Worm (Caenorhabditis elegans) whole organism, early embryonic: ENCODE measurements around the gene mdl-1.

ENCODE experiments used
- B0310.2 ChIP-seq: sonication (generic microtip); optimal IDR thresholded peaks from 2 replicates; lab custom pipeline; 2016; ENCODE audit warnings: mild to moderate bottlenecking, missing genetic modification characterization, missing compliant biosample characterization
- F13C5.2 ChIP-seq: sonication (generic microtip); optimal IDR thresholded peaks from 2 replicates; lab custom pipeline; 2017; ENCODE audit warnings: mild to moderate bottlenecking, missing genetic modification characterization, inconsistent platforms, missing compliant biosample characterization
- aly-1 ChIP-seq: sonication (generic microtip); optimal IDR thresholded peaks from 2 replicates; lab custom pipeline; 2016; ENCODE audit warnings: missing genetic modification characterization, missing compliant biosample characterization
- ama-1 ChIP-seq: fragments of 150-350 bp; optimal IDR thresholded peaks from 2 replicates; lab custom pipeline; 2014
- ceh-13 ChIP-seq: fragments of 200-800 bp; sonication (Bioruptor generic); optimal IDR thresholded peaks from 2 replicates; lab custom pipeline; 2018; ENCODE audit warnings: mild to moderate bottlenecking, missing genetic modification characterization, missing compliant biosample characterization
- ceh-36 ChIP-seq: sonication (generic microtip); optimal IDR thresholded peaks from 2 replicates; lab custom pipeline; 2016; ENCODE audit warnings: missing genetic modification characterization, inconsistent platforms, missing compliant biosample characterization
- ets-7 ChIP-seq: sonication (generic microtip); optimal IDR thresholded peaks from 2 replicates; lab custom pipeline; 2016; ENCODE audit warnings: missing genotype, missing genetic modification characterization, missing compliant biosample characterization
- flt-1 ChIP-seq: fragments of 200-800 bp; sonication (Bioruptor generic); IDR thresholded peaks from 2 replicates; pipeline ENCODE4 v1.3.6; 2022; ENCODE audit warnings: missing genetic modification characterization, missing compliant biosample characterization
- hmbx-1 ChIP-seq: sonication (generic microtip); optimal IDR thresholded peaks from 2 replicates; lab custom pipeline; 2016; ENCODE audit warnings: mild to moderate bottlenecking, missing genetic modification characterization, missing compliant biosample characterization
- hmg-4 ChIP-seq: fragments of 200-800 bp; sonication (Bioruptor generic); optimal IDR thresholded peaks from 2 replicates; lab custom pipeline; 2018; ENCODE audit warnings: mild to moderate bottlenecking, missing genetic modification characterization, missing compliant biosample characterization
- hnd-1 ChIP-seq: sonication (generic microtip); optimal IDR thresholded peaks from 2 replicates; lab custom pipeline; 2016; ENCODE audit warnings: missing genetic modification characterization, missing compliant biosample characterization
- pes-1 ChIP-seq: fragments of 200-800 bp; sonication (Bioruptor generic); IDR thresholded peaks from 2 replicates; pipeline ENCODE4 v1.3.6; 2022; ENCODE audit warnings: missing genetic modification reagents, missing genetic modification characterization, missing compliant biosample characterization
- scrt-1 ChIP-seq: fragments of 200-800 bp; sonication (Bioruptor generic); IDR thresholded peaks from 2 replicates; pipeline ENCODE4 v1.3.6; 2022; ENCODE audit warnings: missing genetic modification characterization, missing compliant biosample characterization
- sea-1 ChIP-seq: fragments of 200-800 bp; sonication (Bioruptor generic); conservative IDR thresholded peaks from 2 replicates; pipeline ENCODE4 v1.3.6; 2022; ENCODE audit warnings: missing genetic modification characterization, missing compliant biosample characterization
- tbx-11 ChIP-seq: fragments of 200-800 bp; sonication (Bioruptor generic); IDR thresholded peaks from 2 replicates; pipeline ENCODE4 v1.3.6; 2022; ENCODE audit warnings: missing genetic modification characterization, missing compliant biosample characterization
- tbx-37 ChIP-seq: fragments of 200-800 bp; sonication (Bioruptor generic); conservative IDR thresholded peaks from 2 replicates; pipeline ENCODE4 v1.3.6; 2022; ENCODE audit warnings: missing genetic modification reagents, missing genetic modification characterization, missing compliant biosample characterization
- tra-4 ChIP-seq: sonication (generic microtip); optimal IDR thresholded peaks from 2 replicates; lab custom pipeline; 2017; ENCODE audit warnings: missing genetic modification characterization, missing compliant biosample characterization

mdl-1 gene

ce11 chrX:6746849-6747248 is 4.7 kb downstream of the mdl-1 start:
- no peak for TF ChIP-seq F13C5.2
- no peak for TF ChIP-seq tbx-11 (GFP tag; lab: Robert Waterston, UW)
- TF ChIP-seq hmbx-1, result no peak
- TF ChIP-seq tra-4 (tag; lab: Kevin White, UChicago), result no peak
- no peak for TF ChIP-seq pes-1 (GFP tag; lab: Robert Waterston, UW)
- no peak for TF ChIP-seq ceh-36 (tag; lab: Kevin White, UChicago)
- TF ChIP-seq aly-1 (tag; lab: Kevin White, UChicago), result no peak
- TF ChIP-seq flt-1 (GFP tag; lab: Robert Waterston, UW), result no peak
- no peak for TF ChIP-seq ama-1 (lab: Kevin White, UChicago)
- TF ChIP-seq tbx-37 (GFP tag; lab: Robert Waterston, UW), result no peak
- TF ChIP-seq hnd-1, result no peak
- TF ChIP-seq ceh-13, result no peak
- no peak for TF ChIP-seq hmg-4 (GFP tag; lab: Kevin White, UChicago)
- TF ChIP-seq scrt-1 (GFP tag; lab: Robert Waterston, UW), result no peak
- no peak for TF ChIP-seq B0310.2

- no peak for TF ChIP-seq tbx-37 (GFP tag; lab: Robert Waterston, UW)
- no peak for TF ChIP-seq ama-1 (lab: Kevin White, UChicago)
- TF ChIP-seq F13C5.2, result no peak
Measured at ce11 chrX:6747906-6748356, 5.8 kb downstream of the mdl-1 start.

ce11 chrX:6749124-6749822 is 7.1 kb downstream of the mdl-1 start:
- TF ChIP-seq sea-1 (GFP tag; lab: Robert Waterston, UW) (no peak), hnd-1 (no peak), ama-1 (lab: Kevin White, UChicago) (no peak), B0310.2 (no peak), tbx-37 (GFP tag; lab: Robert Waterston, UW) (no peak), scrt-1 (GFP tag; lab: Robert Waterston, UW) (no peak), ets-7 (tag; lab: Kevin White, UChicago) (no peak), ceh-36 (tag; lab: Kevin White, UChicago) (no peak), tra-4 (tag; lab: Kevin White, UChicago) (no peak), F13C5.2 (no peak), hmbx-1 (no peak), pes-1 (GFP tag; lab: Robert Waterston, UW) (no peak), hmg-4 (GFP tag; lab: Kevin White, UChicago) (no peak), flt-1 (GFP tag; lab: Robert Waterston, UW) (no peak), tbx-11 (GFP tag; lab: Robert Waterston, UW) (no peak), ceh-13 (no peak), aly-1 (tag; lab: Kevin White, UChicago) (no peak)

DNA sequence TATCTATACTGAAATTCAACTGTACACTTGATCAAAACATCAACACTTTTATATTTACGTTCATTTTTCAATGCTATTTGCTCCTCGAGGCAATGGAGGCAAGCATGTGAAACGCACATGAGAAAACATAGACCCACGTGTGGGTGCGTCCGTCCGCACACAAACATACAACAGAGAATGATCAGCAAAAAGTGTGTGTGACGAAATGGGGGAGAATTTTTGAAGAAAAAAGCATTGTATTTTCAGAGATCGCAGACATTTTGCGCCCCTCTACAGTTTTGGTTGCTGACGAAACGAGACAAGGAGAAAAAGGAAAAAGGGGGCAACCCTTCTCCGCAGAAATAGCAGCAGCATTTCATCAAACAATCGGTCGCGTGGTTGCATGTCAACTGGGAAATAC is 8.0 kb downstream of the mdl-1 start:
- TF ChIP-seq aly-1 (tag; lab: Kevin White, UChicago), result no peak
- TF ChIP-seq hmbx-1, result no peak
- TF ChIP-seq tbx-11 (GFP tag; lab: Robert Waterston, UW), result no peak
- no peak for TF ChIP-seq F13C5.2
- TF ChIP-seq ceh-36 (tag; lab: Kevin White, UChicago), result no peak
- TF ChIP-seq hnd-1, result no peak
- TF ChIP-seq scrt-1 (GFP tag; lab: Robert Waterston, UW), result no peak
- no peak for TF ChIP-seq ceh-13
- TF ChIP-seq tbx-37 (GFP tag; lab: Robert Waterston, UW), result no peak
- TF ChIP-seq pes-1 (GFP tag; lab: Robert Waterston, UW), result no peak
- no peak for TF ChIP-seq ama-1 (lab: Kevin White, UChicago)
- no peak for TF ChIP-seq sea-1 (GFP tag; lab: Robert Waterston, UW)
- TF ChIP-seq B0310.2, result no peak
- TF ChIP-seq ets-7 (tag; lab: Kevin White, UChicago), result no peak
- no peak for TF ChIP-seq tra-4 (tag; lab: Kevin White, UChicago)
- no peak for TF ChIP-seq hmg-4 (GFP tag; lab: Kevin White, UChicago)
- TF ChIP-seq flt-1 (GFP tag; lab: Robert Waterston, UW), result no peak

- TF ChIP-seq hnd-1, result no peak
- no peak for TF ChIP-seq aly-1 (tag; lab: Kevin White, UChicago)
- no peak for TF ChIP-seq tbx-37 (GFP tag; lab: Robert Waterston, UW)
- TF ChIP-seq ceh-36 (tag; lab: Kevin White, UChicago), result no peak
- no peak for TF ChIP-seq hmg-4 (GFP tag; lab: Kevin White, UChicago)
Measured at ce11 chrX:6761211-6761610, 19.1 kb downstream of the mdl-1 start.

ce11 chrX:6761688-6762185 is 19.6 kb downstream of the mdl-1 start, which contains the start of gene abts-4:
Gene abts-4 (minus strand): TSS chrX:6761738.
- no peak for TF ChIP-seq B0310.2
- TF ChIP-seq tbx-37 (GFP tag; lab: Robert Waterston, UW), result no peak
- no peak for TF ChIP-seq ceh-13
- TF ChIP-seq F13C5.2, result no peak
- TF ChIP-seq flt-1 (GFP tag; lab: Robert Waterston, UW), result no peak
- TF ChIP-seq sea-1 (GFP tag; lab: Robert Waterston, UW), result no peak
- TF ChIP-seq hmbx-1, result no peak
- no peak for TF ChIP-seq hmg-4 (GFP tag; lab: Kevin White, UChicago)
- TF ChIP-seq ama-1 (lab: Kevin White, UChicago), result no peak
- TF ChIP-seq tra-4 (tag; lab: Kevin White, UChicago), result no peak
- TF ChIP-seq tbx-11 (GFP tag; lab: Robert Waterston, UW), result no peak
- TF ChIP-seq hnd-1, result no peak
- TF ChIP-seq ceh-36 (tag; lab: Kevin White, UChicago), result no peak
- no peak for TF ChIP-seq pes-1 (GFP tag; lab: Robert Waterston, UW)
- no peak for TF ChIP-seq scrt-1 (GFP tag; lab: Robert Waterston, UW)
- no peak for TF ChIP-seq aly-1 (tag; lab: Kevin White, UChicago)

DNA sequence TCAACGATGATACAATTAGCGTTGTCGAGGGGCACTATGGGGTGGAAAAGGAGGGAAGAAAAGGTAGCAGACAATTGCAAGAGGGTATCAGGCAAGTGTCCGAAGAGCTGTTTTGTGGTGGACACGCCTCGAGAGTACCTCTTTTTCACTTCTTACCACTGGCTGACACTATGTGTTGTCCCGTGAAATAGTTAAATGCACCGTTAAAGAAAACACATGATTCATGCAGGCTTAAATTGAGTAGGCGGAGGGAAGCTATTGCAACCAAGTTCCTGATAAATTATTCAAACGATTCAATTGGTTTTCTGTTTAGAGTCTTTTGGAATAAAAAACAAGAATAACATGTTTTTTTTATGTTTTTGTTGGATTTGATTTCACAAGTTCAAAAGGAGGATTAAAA is 35.9 kb downstream of the mdl-1 start, which contains the start of gene irk-1:
irk-1 (minus strand) TSS at position 101 of the 400 bp plus-strand sequence.
- TF ChIP-seq hnd-1, result no peak
- no peak for TF ChIP-seq tbx-37 (GFP tag; lab: Robert Waterston, UW)
- no peak for TF ChIP-seq F13C5.2
- no peak for TF ChIP-seq aly-1 (tag; lab: Kevin White, UChicago)
- no peak for TF ChIP-seq ceh-36 (tag; lab: Kevin White, UChicago)
- TF ChIP-seq hmbx-1, result no peak
- TF ChIP-seq pes-1 (GFP tag; lab: Robert Waterston, UW), result no peak
- TF ChIP-seq ets-7 (tag; lab: Kevin White, UChicago), result no peak
